Worm (Caenorhabditis elegans) whole organism, late embryonic: ENCODE measurements around the gene figl-1.

Experiments used
- Y22D7AL.16 ChIP-seq: sonication (generic microtip); optimal IDR thresholded peaks from 2 replicates; lab custom pipeline; 2016; ENCODE audit warnings: missing genetic modification characterization, missing compliant biosample characterization
- ceh-19 ChIP-seq: fragments of 200-800 bp; sonication (Bioruptor generic); optimal IDR thresholded peaks from 2 replicates; lab custom pipeline; 2018; ENCODE audit warnings: mild to moderate bottlenecking, missing genetic modification characterization, missing compliant biosample characterization
- ceh-22 ChIP-seq: sonication (generic microtip); optimal IDR thresholded peaks from 2 replicates; lab custom pipeline; 2017; ENCODE audit warnings: missing biosample characterization, missing genetic modification characterization
- ceh-6 ChIP-seq: fragments of 200-800 bp; sonication (Bioruptor generic); optimal IDR thresholded peaks from 2 replicates; lab custom pipeline; 2018; ENCODE audit warnings: mild to moderate bottlenecking, missing genetic modification characterization, missing compliant biosample characterization
- fax-1 ChIP-seq: sonication (generic microtip); optimal IDR thresholded peaks from 2 replicates; lab custom pipeline; 2016; ENCODE audit warnings: missing genotype, missing genetic modification characterization, missing compliant biosample characterization
- fkh-10 ChIP-seq: fragments of 150-350 bp; optimal IDR thresholded peaks from 2 replicates; lab custom pipeline; 2014; ENCODE audit warnings: missing biosample characterization, missing genetic modification reagents, missing genetic modification characterization
- hlh-30 ChIP-seq: sonication (generic microtip); optimal IDR thresholded peaks from 2 replicates; lab custom pipeline; 2017; ENCODE audit warnings: antibody characterized with exemption, missing genetic modification characterization, missing compliant biosample characterization; ENCODE audit not compliant: insufficient read depth
- npax-4 ChIP-seq: sonication (generic microtip); optimal IDR thresholded peaks from 2 replicates; lab custom pipeline; 2016; ENCODE audit warnings: missing genetic modification characterization, missing compliant biosample characterization
- pqm-1 ChIP-seq: sonication (generic microtip); optimal IDR thresholded peaks from 2 replicates; lab custom pipeline; 2016; ENCODE audit warnings: missing genetic modification characterization, missing compliant biosample characterization
- rnt-1 ChIP-seq: sonication (generic microtip); optimal IDR thresholded peaks from 2 replicates; lab custom pipeline; 2016; ENCODE audit warnings: missing genetic modification characterization, missing compliant biosample characterization
- syd-9 ChIP-seq: sonication (generic microtip); optimal IDR thresholded peaks from 2 replicates; lab custom pipeline; 2016; ENCODE audit warnings: mild to moderate bottlenecking, missing genetic modification characterization, moderate library complexity, missing compliant biosample characterization

DNA sequence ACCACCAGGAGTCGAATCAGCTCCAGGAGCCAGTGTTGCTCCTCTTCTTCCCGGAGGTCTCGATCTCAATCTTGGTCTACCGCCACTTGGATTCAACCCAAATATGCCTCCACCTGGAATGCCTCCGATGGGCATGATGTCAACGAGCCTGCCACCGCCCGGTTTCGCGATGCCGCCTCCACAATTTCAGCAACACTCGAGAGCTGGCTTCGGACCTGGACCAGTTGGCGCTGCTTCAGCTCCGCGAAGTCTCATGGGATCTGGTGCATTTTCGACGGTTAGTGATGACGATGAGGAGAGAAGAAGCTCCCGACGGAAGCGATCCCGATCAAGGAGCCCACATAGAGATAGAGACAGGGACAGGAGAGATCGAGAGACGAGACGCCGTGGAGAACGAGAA lies 27.2 kb upstream of the figl-1 start:
- TF ChIP-seq ceh-6 (GFP tag; lab: Kevin White, UChicago) = no peak
- no peak for TF ChIP-seq npax-4 (tag; lab: Kevin White, UChicago)
- TF ChIP-seq pqm-1 = no peak
- no peak for TF ChIP-seq hlh-30 (tag; lab: Kevin White, UChicago)
- TF ChIP-seq fkh-10 (GFP tag; lab: Kevin White, UChicago) = no peak
- no peak for TF ChIP-seq fax-1 (tag; lab: Kevin White, UChicago)
- no peak for TF ChIP-seq rnt-1 (tag; lab: Kevin White, UChicago)
- TF ChIP-seq Y22D7AL.16 (tag; lab: Kevin White, UChicago) = no peak
- no peak for TF ChIP-seq ceh-19 (GFP tag; lab: Kevin White, UChicago)
- TF ChIP-seq syd-9 = no peak
- TF ChIP-seq ceh-22 = no peak
